Worm (Caenorhabditis elegans): Measurements from ENCODE around the gene glb-3.

ce11 chrV:11146958-11147779 lies 12.8 kb downstream of the glb-3 start, which contains the start of the genes T19C4.24 and nlp-33:
- TF ChIP-seq ztf-11 (tag; optimal IDR thresholded peaks at IDR 0.05) (no peak), nhr-11 (tag; optimal IDR thresholded peaks at IDR 0.05) (no peak), zag-1 (tag; optimal IDR thresholded peaks at IDR 0.05) (no peak), nhr-12 (tag; optimal IDR thresholded peaks at IDR 0.05) (no peak), pqm-1 (tag; optimal IDR thresholded peaks at IDR 0.05) (no peak), nhr-77 (tag; optimal IDR thresholded peaks at IDR 0.05) (no peak)

All from whole organism, L1 larva.